Fruit fly (Drosophila melanogaster) whole organism, embryonic: Measurements from ENCODE around the gene velo.

Experiments used
- Asciz ChIP-seq: fragments of 200-800 bp; sonication (Bioruptor generic); optimal IDR thresholded peaks from 2 replicates; lab custom pipeline; 2017; ENCODE audit warnings: missing biosample characterization, mild to moderate bottlenecking, missing genetic modification characterization, missing genetic modification reagents
- Bgb ChIP-seq: fragments of 200-800 bp; sonication (Bioruptor generic); IDR thresholded peaks from 2 replicates; pipeline ENCODE4 v1.3.6; 2022; ENCODE audit warnings: missing biosample characterization, missing genetic modification characterization; ENCODE audit not compliant: partially characterized antibody
- CG10147 ChIP-seq: fragments of 200-800 bp; sonication (Bioruptor generic); optimal IDR thresholded peaks from 2 replicates; lab custom pipeline; 2019; ENCODE audit warnings: missing biosample characterization, mild to moderate bottlenecking, missing genetic modification characterization, moderate library complexity
- CG10321 ChIP-seq: fragments of 200-800 bp; sonication (Bioruptor generic); IDR thresholded peaks from 2 replicates; pipeline ENCODE4 v1.3.6; 2022; ENCODE audit warnings: missing biosample characterization, missing genetic modification characterization
- CG10654 ChIP-seq: fragments of 200-800 bp; sonication (Bioruptor generic); optimal IDR thresholded peaks from 2 replicates; lab custom pipeline; 2016; ENCODE audit warnings: missing biosample characterization, missing genetic modification characterization
- CG11723 ChIP-seq: fragments of 200-800 bp; sonication (Bioruptor generic); optimal IDR thresholded peaks from 2 replicates; lab custom pipeline; 2017; ENCODE audit warnings: missing biosample characterization, mild to moderate bottlenecking, missing genetic modification characterization
- CG13296 ChIP-seq: fragments of 200-800 bp; sonication (Bioruptor generic); optimal IDR thresholded peaks from 3 replicates; lab custom pipeline; 2018; ENCODE audit warnings: missing biosample characterization, mild to moderate bottlenecking, missing genetic modification characterization
- CG14710 ChIP-seq: fragments of 200-800 bp; sonication (Bioruptor generic); optimal IDR thresholded peaks from 3 replicates; lab custom pipeline; 2019; ENCODE audit warnings: missing biosample characterization, mild to moderate bottlenecking, missing genetic modification characterization, moderate library complexity
- CG15479 ChIP-seq: fragments of 200-800 bp; sonication (Bioruptor generic); optimal IDR thresholded peaks from 3 replicates; lab custom pipeline; 2019; ENCODE audit warnings: missing biosample characterization, mild to moderate bottlenecking, missing genetic modification characterization, moderate library complexity
- CG17829 ChIP-seq: fragments of 200-800 bp; optimal IDR thresholded peaks from 2 replicates; lab custom pipeline; 2019; ENCODE audit warnings: missing biosample characterization, mild to moderate bottlenecking, missing genetic modification characterization, moderate library complexity
- CG1792 ChIP-seq: fragments of 200-800 bp; sonication (Bioruptor generic); optimal IDR thresholded peaks from 2 replicates; lab custom pipeline; 2016; ENCODE audit warnings: missing biosample characterization, missing genetic modification characterization
- CG18599 ChIP-seq: fragments of 200-800 bp; sonication (Bioruptor generic); optimal IDR thresholded peaks from 3 replicates; lab custom pipeline; 2017; ENCODE audit warnings: missing biosample characterization, missing genetic modification characterization, mild to moderate bottlenecking, moderate library complexity, missing genetic modification reagents
- CG2678 ChIP-seq: fragments of 200-800 bp; sonication (Bioruptor generic); optimal IDR thresholded peaks from 3 replicates; lab custom pipeline; 2019; ENCODE audit warnings: missing biosample characterization, mild to moderate bottlenecking, missing genetic modification characterization, moderate library complexity
- CG30403 ChIP-seq: fragments of 200-800 bp; sonication (Bioruptor generic); optimal IDR thresholded peaks from 3 replicates; lab custom pipeline; 2016; ENCODE audit warnings: missing biosample characterization, missing genetic modification characterization
- CG34376 ChIP-seq: fragments of 200-800 bp; sonication (Bioruptor generic); optimal IDR thresholded peaks from 2 replicates; lab custom pipeline; 2018; ENCODE audit warnings: missing biosample characterization, mild to moderate bottlenecking, missing genetic modification characterization
- CG4360 ChIP-seq: fragments of 200-800 bp; sonication (Bioruptor generic); IDR thresholded peaks from 2 replicates; pipeline ENCODE4 v1.3.6; 2022; ENCODE audit warnings: missing biosample characterization, missing genetic modification characterization
- CG4617 ChIP-seq: fragments of 200-800 bp; sonication (Bioruptor generic); optimal IDR thresholded peaks from 3 replicates; lab custom pipeline; 2016; ENCODE audit warnings: missing biosample characterization, missing genetic modification characterization, borderline replicate concordance
- CG4730 ChIP-seq: fragments of 200-800 bp; sonication (Bioruptor generic); IDR thresholded peaks from 2 replicates; pipeline ENCODE4 v1.3.6; 2022; ENCODE audit warnings: missing biosample characterization, missing genetic modification characterization
- CG4854 ChIP-seq: fragments of 200-800 bp; sonication (Bioruptor generic); optimal IDR thresholded peaks from 2 replicates; lab custom pipeline; 2016; ENCODE audit warnings: missing biosample characterization, missing genetic modification characterization, inconsistent platforms
- CG5953 ChIP-seq: fragments of 200-800 bp; sonication (Bioruptor generic); IDR thresholded peaks from 2 replicates; pipeline ENCODE4 v1.3.6; 2022; ENCODE audit warnings: missing biosample characterization, missing genetic modification characterization
- CG6813 ChIP-seq: fragments of 200-800 bp; sonication (Bioruptor generic); optimal IDR thresholded peaks from 2 replicates; lab custom pipeline; 2017; ENCODE audit warnings: missing biosample characterization, missing genetic modification characterization, mild to moderate bottlenecking, moderate library complexity, missing genetic modification reagents
- CG7357 ChIP-seq: fragments of 200-800 bp; sonication (Bioruptor generic); IDR thresholded peaks from 3 replicates; pipeline ENCODE4 v1.3.6; 2022; ENCODE audit warnings: missing biosample characterization, missing genetic modification characterization
- CG8478 ChIP-seq: fragments of >200 bp; optimal IDR thresholded peaks from 2 replicates; lab custom pipeline; 2018
- CTCF ChIP-seq: fragments of 200-800 bp; sonication (Bioruptor generic); optimal IDR thresholded peaks from 2 replicates; lab custom pipeline; 2017; ENCODE audit warnings: missing biosample characterization, mild to moderate bottlenecking, missing genetic modification characterization, moderate library complexity
- D ChIP-seq, 2 experiments: fragments of 200-800 bp in 1 of 2; fragments of >200 bp in 1 of 2; sonication (Bioruptor generic) in 1 of 2; optimal IDR thresholded peaks; 2 replicates in 1 of 2; 3 replicates in 1 of 2; lab custom pipeline; 2017; ENCODE audit warnings: mild to moderate bottlenecking in 1 of 2, missing biosample characterization in 1 of 2, missing genetic modification characterization in 1 of 2, missing genetic modification reagents in 1 of 2
- MESR4 ChIP-seq: fragments of 200-800 bp; sonication (Bioruptor generic); optimal IDR thresholded peaks from 2 replicates; lab custom pipeline; 2018; ENCODE audit warnings: missing biosample characterization, mild to moderate bottlenecking, missing genetic modification characterization, moderate library complexity
- Optix ChIP-seq: fragments of 200-800 bp; sonication (Bioruptor generic); IDR thresholded peaks from 3 replicates; pipeline ENCODE4 v1.3.6; 2022; ENCODE audit warnings: missing biosample characterization, missing genetic modification characterization
- TFAM ChIP-seq: fragments of 200-800 bp; sonication (Bioruptor generic); optimal IDR thresholded peaks from 2 replicates; lab custom pipeline; 2017; ENCODE audit warnings: missing biosample characterization, missing genetic modification characterization, inconsistent platforms
- Taf1 ChIP-seq: fragments of 200-800 bp; sonication (Bioruptor generic); IDR thresholded peaks from 2 replicates; pipeline ENCODE4 v1.3.6; 2022; ENCODE audit warnings: missing biosample characterization, missing genetic modification characterization
- Tbp ChIP-seq: fragments of >200 bp; optimal IDR thresholded peaks from 2 replicates; lab custom pipeline; 2018; ENCODE audit warnings: missing biosample characterization, missing genetic modification characterization
- bsh ChIP-seq, 2 experiments: fragments of 200-800 bp; sonication (Bioruptor generic); optimal IDR thresholded peaks; 2 replicates each; lab custom pipeline; 2017 to 2018; ENCODE audit warnings: mild to moderate bottlenecking in 2 of 2, missing biosample characterization in 2 of 2, missing genetic modification characterization in 2 of 2, moderate library complexity in 1 of 2
- cato ChIP-seq: fragments of 200-800 bp; sonication (Bioruptor generic); optimal IDR thresholded peaks from 2 replicates; lab custom pipeline; 2016; ENCODE audit warnings: missing biosample characterization, missing genetic modification characterization, borderline replicate concordance
- caup ChIP-seq: fragments of 200-800 bp; sonication (Bioruptor generic); optimal IDR thresholded peaks from 3 replicates; lab custom pipeline; 2017; ENCODE audit warnings: missing biosample characterization, mild to moderate bottlenecking, missing genetic modification characterization, moderate library complexity; ENCODE audit not compliant: severe bottlenecking
- chif ChIP-seq, 2 experiments: fragments of 200-800 bp; sonication (Bioruptor generic); optimal IDR thresholded peaks; 3 replicates each; lab custom pipeline; 2016; ENCODE audit warnings: missing biosample characterization in 2 of 2, missing genetic modification characterization in 2 of 2
- corto ChIP-seq: fragments of 200-800 bp; sonication (Bioruptor generic); optimal IDR thresholded peaks from 2 replicates; lab custom pipeline; 2016; ENCODE audit warnings: missing biosample characterization, mild to moderate bottlenecking, missing genetic modification characterization, moderate library complexity
- da ChIP-seq: fragments of 200-800 bp; sonication (Bioruptor generic); optimal IDR thresholded peaks from 2 replicates; lab custom pipeline; 2016; ENCODE audit warnings: missing biosample characterization, missing genetic modification characterization
- disco-r ChIP-seq: fragments of 200-800 bp; sonication (Bioruptor generic); optimal IDR thresholded peaks from 2 replicates; lab custom pipeline; 2016; ENCODE audit warnings: missing biosample characterization, missing genetic modification characterization
- dmrt11E ChIP-seq: fragments of 200-800 bp; sonication (Bioruptor generic); optimal IDR thresholded peaks from 3 replicates; lab custom pipeline; 2018; ENCODE audit warnings: missing biosample characterization, mild to moderate bottlenecking, missing genetic modification characterization, moderate library complexity
- dpn ChIP-seq, 2 experiments: fragments of 200-800 bp; sonication (Bioruptor generic); optimal IDR thresholded peaks; 3 replicates each; lab custom pipeline; 2016; ENCODE audit warnings: missing biosample characterization in 2 of 2, missing genetic modification characterization in 2 of 2
- ewg ChIP-seq: fragments of 200-800 bp; sonication (Bioruptor generic); optimal IDR thresholded peaks from 3 replicates; lab custom pipeline; 2017; ENCODE audit warnings: mild to moderate bottlenecking, missing biosample characterization, missing genetic modification reagents, missing genetic modification characterization
- gsb ChIP-seq: fragments of 200-800 bp; sonication (Bioruptor generic); IDR thresholded peaks from 2 replicates; pipeline ENCODE4 v1.3.6; 2022; ENCODE audit warnings: missing biosample characterization, missing genetic modification characterization
- gsb-n ChIP-seq: fragments of 200-800 bp; sonication (Bioruptor generic); optimal IDR thresholded peaks from 3 replicates; lab custom pipeline; 2018; ENCODE audit warnings: missing biosample characterization, mild to moderate bottlenecking, missing genetic modification characterization
- h ChIP-seq: fragments of >200 bp; optimal IDR thresholded peaks from 2 replicates; lab custom pipeline; 2017
- jing ChIP-seq: fragments of 200-800 bp; sonication (Bioruptor generic); optimal IDR thresholded peaks from 2 replicates; lab custom pipeline; 2018; ENCODE audit warnings: missing biosample characterization, mild to moderate bottlenecking, missing genetic modification characterization
- org-1 ChIP-seq: fragments of 200-800 bp; sonication (Bioruptor generic); optimal IDR thresholded peaks from 2 replicates; lab custom pipeline; 2017; ENCODE audit warnings: missing biosample characterization, missing genetic modification characterization
- pros ChIP-seq: fragments of 200-800 bp; sonication (Bioruptor generic); optimal IDR thresholded peaks from 3 replicates; lab custom pipeline; 2019; ENCODE audit warnings: missing biosample characterization, mild to moderate bottlenecking, missing genetic modification characterization, moderate library complexity
- schlank ChIP-seq: fragments of 200-800 bp; sonication (Bioruptor generic); optimal IDR thresholded peaks from 2 replicates; lab custom pipeline; 2018; ENCODE audit warnings: missing biosample characterization, mild to moderate bottlenecking, missing genetic modification characterization
- sim ChIP-seq: fragments of 200-800 bp; sonication (Bioruptor generic); IDR thresholded peaks from 2 replicates; pipeline ENCODE4 v1.3.6; 2022; ENCODE audit warnings: missing biosample characterization, missing genetic modification characterization
- sisA ChIP-seq: fragments of 200-800 bp; sonication (Bioruptor generic); IDR thresholded peaks from 2 replicates; pipeline ENCODE4 v1.3.6; 2022; ENCODE audit warnings: missing biosample characterization, missing genetic modification characterization
- so ChIP-seq: fragments of 200-800 bp; sonication (Bioruptor generic); IDR thresholded peaks from 3 replicates; pipeline ENCODE4 v1.3.6; 2022; ENCODE audit warnings: missing biosample characterization, missing genetic modification characterization
- vfl ChIP-seq: fragments of 200-800 bp; sonication (Bioruptor generic); optimal IDR thresholded peaks from 2 replicates; lab custom pipeline; 2016; ENCODE audit warnings: missing biosample characterization, missing genetic modification characterization

velo gene

DNA sequence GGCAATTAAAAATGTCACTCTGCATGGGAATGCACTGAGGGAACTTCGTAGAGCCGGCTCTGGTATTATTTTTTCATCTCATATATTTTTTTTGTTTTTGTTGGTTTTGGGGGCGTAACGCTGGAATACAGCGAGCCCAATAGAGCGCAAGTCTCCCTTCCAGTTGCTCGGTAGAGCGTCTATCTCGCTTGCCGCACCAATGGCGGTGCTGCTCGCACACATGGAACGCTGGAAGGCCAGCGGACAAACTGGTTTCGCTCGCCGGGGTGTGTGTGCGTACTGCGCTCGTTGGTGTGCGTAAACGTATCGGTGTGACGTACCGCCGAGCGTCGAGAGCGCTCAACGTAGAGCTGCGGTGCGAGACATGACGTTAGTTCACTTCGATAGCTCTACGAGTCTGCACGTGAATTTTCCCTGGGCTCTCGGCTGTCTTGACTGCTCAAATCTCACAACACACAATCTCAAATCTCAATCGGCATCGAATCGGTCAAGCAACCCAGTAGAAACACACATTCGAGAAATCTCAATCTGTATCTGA lies 37.3 kb upstream of the velo start, which contains the start of gene vvl (continued):
- TF ChIP-seq CG13296 (GFP tag; lab: Kevin White, UChicago) (no peak), jing (GFP tag; lab: Kevin White, UChicago) (peak; percentile 17), da (GFP tag; lab: Kevin White, UChicago) (no peak), Optix (no peak), CG18599 (GFP tag; lab: Kevin White, UChicago) (peak; percentile 16), CG15479 (GFP tag; lab: Kevin White, UChicago) (no peak), CG10321 (GFP tag; lab: Robert Waterston, UW) (peak; percentile 97), bsh (GFP tag; optimal IDR thresholded peaks at IDR 0.05; lab: Kevin White, UChicago) (peak in 1 of 2 experiments; percentile 9), sisA (GFP tag; lab: Robert Waterston, UW) (no peak), CG5953 (GFP tag; lab: Robert Waterston, UW) (no peak), CG6813 (GFP tag; lab: Kevin White, UChicago) (no peak), cato (GFP tag; lab: Kevin White, UChicago) (no peak), CG1792 (GFP tag; lab: Kevin White, UChicago) (no peak), chif (GFP tag; optimal IDR thresholded peaks at IDR 0.05; lab: Kevin White, UChicago) (peak in 1 of 2 experiments; percentile 7), Taf1 (GFP tag; lab: Robert Waterston, UW) (no peak), CG8478 (lab: Kevin White, UChicago) (peak; percentile 93), pros (GFP tag; lab: Kevin White, UChicago) (peak; percentile 61), CG7357 (GFP tag; lab: Robert Waterston, UW) (no peak), caup (GFP tag; lab: Kevin White, UChicago) (no peak), Tbp (GFP tag; lab: Kevin White, UChicago) (no peak), so (GFP tag; lab: Robert Waterston, UW) (peak; percentile 26; the same call in 2 of the 3 replicates), dpn (GFP tag; optimal IDR thresholded peaks at IDR 0.05; lab: Kevin White, UChicago) (no peak), ewg (GFP tag; lab: Kevin White, UChicago) (peak; percentile 88), CG4360 (GFP tag; lab: Robert Waterston, UW) (peak; percentile 94), gsb (GFP tag; lab: Robert Waterston, UW) (no peak), CG34376 (GFP tag; lab: Kevin White, UChicago) (no peak), Asciz (GFP tag; lab: Kevin White, UChicago) (no peak), CTCF (GFP tag; lab: Kevin White, UChicago) (peak; percentile 82), CG4617 (GFP tag; lab: Kevin White, UChicago) (no peak), CG17829 (tag; lab: Kevin White, UChicago) (peak; percentile 54), MESR4 (GFP tag; lab: Kevin White, UChicago) (no peak), CG11723 (GFP tag; lab: Kevin White, UChicago) (no peak), CG10654 (GFP tag; lab: Kevin White, UChicago) (no peak), CG10147 (no peak), org-1 (GFP tag; lab: Kevin White, UChicago) (no peak), Bgb (peak; percentile 38; the same call in 1 of the 2 replicates), CG30403 (GFP tag; lab: Kevin White, UChicago) (no peak), CG4730 (GFP tag; lab: Robert Waterston, UW) (no peak), vfl (GFP tag; lab: Kevin White, UChicago) (no peak), gsb-n (tag; lab: Kevin White, UChicago) (peak; percentile 23), D (optimal IDR thresholded peaks at IDR 0.05; lab: Kevin White, UChicago) (no peak), D (GFP tag; optimal IDR thresholded peaks at IDR 0.05; lab: Kevin White, UChicago) (no peak), sim (GFP tag; lab: Robert Waterston, UW) (no peak), disco-r (GFP tag; lab: Kevin White, UChicago) (no peak), TFAM (GFP tag; lab: Kevin White, UChicago) (no peak), CG14710 (tag; lab: Kevin White, UChicago) (no peak), h (no peak), schlank (tag; lab: Kevin White, UChicago) (no peak), corto (GFP tag; lab: Kevin White, UChicago) (no peak), CG4854 (GFP tag; lab: Kevin White, UChicago) (no peak), CG2678 (tag; lab: Kevin White, UChicago) (no peak), dmrt11E (tag; lab: Kevin White, UChicago) (no peak)
